Worm (Caenorhabditis elegans): ENCODE data around the gene abts-4.
A peak's percentile ranks its signal among the peaks of the same experiment; 100 is the strongest.

The abts-4 gene

ce11 chrX:6808640-6809039 lies 47.1 kb upstream of the abts-4 start (continued):
- peak; percentile 35 for TF ChIP-seq nhr-19 (GFP tag; conservative IDR thresholded peaks at IDR 0.05)
- TF ChIP-seq ets-5 (GFP tag; IDR thresholded peaks at IDR 0.05), result no peak
- no peak for TF ChIP-seq jun-1 (tag; optimal IDR thresholded peaks at IDR 0.05)
- no peak for TF ChIP-seq unc-86 (tag; optimal IDR thresholded peaks at IDR 0.05)
- TF ChIP-seq dsc-1 (tag; optimal IDR thresholded peaks at IDR 0.05), result no peak
- no peak for TF ChIP-seq ceh-88 (GFP tag; IDR thresholded peaks at IDR 0.05)
- TF ChIP-seq nhr-28 (tag; optimal IDR thresholded peaks at IDR 0.05), result no peak
- no peak for TF ChIP-seq ztf-11 (tag; optimal IDR thresholded peaks at IDR 0.05)
- no peak for TF ChIP-seq sox-4 (tag; optimal IDR thresholded peaks at IDR 0.05)
- peak; percentile 37 for TF ChIP-seq elt-2 (tag; optimal IDR thresholded peaks at IDR 0.05)
- TF ChIP-seq unc-130 (tag; optimal IDR thresholded peaks at IDR 0.05), result peak; percentile 49
- TF ChIP-seq efl-1 (optimal IDR thresholded peaks at IDR 0.05), result peak in 1 of 2 experiments; percentile 6
- peak in 1 of 2 experiments; percentile 94 for TF ChIP-seq efl-1 (GFP tag; optimal IDR thresholded peaks at IDR 0.05 in 1 of 2)
- no peak for TF ChIP-seq pax-3 (tag; optimal IDR thresholded peaks at IDR 0.05)
- no peak for TF ChIP-seq fkh-8 (tag; optimal IDR thresholded peaks at IDR 0.05)
- no peak for TF ChIP-seq fkh-10 (GFP tag; optimal IDR thresholded peaks at IDR 0.05)
- peak in 1 of 3 experiments; percentile 6 for TF ChIP-seq dpl-1 (GFP tag; optimal IDR thresholded peaks at IDR 0.05)
- TF ChIP-seq skn-1 (tag; optimal IDR thresholded peaks at IDR 0.05), result no peak
- TF ChIP-seq pag-3 (tag; optimal IDR thresholded peaks at IDR 0.05; ENCODE audit: borderline replicate concordance, insufficient read depth), result no peak
- TF ChIP-seq lin-13 (GFP tag; optimal IDR thresholded peaks at IDR 0.05), result no peak
- peak; percentile 47 for TF ChIP-seq ama-1 (optimal IDR thresholded peaks at IDR 0.05)
- no peak for TF ChIP-seq snpc-4 (tag; optimal IDR thresholded peaks at IDR 0.05)
- peak; percentile 67 for TF ChIP-seq mep-1 (tag; optimal IDR thresholded peaks at IDR 0.05)
- TF ChIP-seq C34B4.2 (tag; optimal IDR thresholded peaks at IDR 0.05), result no peak
- TF ChIP-seq F16B12.6 (tag; optimal IDR thresholded peaks at IDR 0.05), result no peak
- TF ChIP-seq pqm-1 (tag; optimal IDR thresholded peaks at IDR 0.05), result no peak
- TF ChIP-seq C04F5.9 (tag; optimal IDR thresholded peaks at IDR 0.05), result no peak
- peak; percentile 16 for TF ChIP-seq xbp-1 (tag; optimal IDR thresholded peaks at IDR 0.05)
- peak in 1 of 2 experiments; percentile 81 for TF ChIP-seq lin-35 (GFP tag; optimal IDR thresholded peaks at IDR 0.05)
- TF ChIP-seq isw-1 (GFP tag; IDR thresholded peaks at IDR 0.05), result no peak
- no peak for TF ChIP-seq unc-98 (GFP tag; IDR thresholded peaks at IDR 0.05)
- TF ChIP-seq lin-39 (tag; optimal IDR thresholded peaks at IDR 0.05), result no peak
- TF ChIP-seq nhr-47 (tag; optimal IDR thresholded peaks at IDR 0.05), result peak; percentile 9
- TF ChIP-seq nhr-20 (tag; optimal IDR thresholded peaks at IDR 0.05), result peak; percentile 77
- TF ChIP-seq lsy-2 (tag; optimal IDR thresholded peaks at IDR 0.05), result peak in 1 of 2 experiments; percentile 27
- no peak for TF ChIP-seq sptf-1 (tag; optimal IDR thresholded peaks at IDR 0.05)
- peak; percentile 36 for TF ChIP-seq C16A3.4 (tag; optimal IDR thresholded peaks at IDR 0.05)

ce11 chrX:6808239-6808638 lies 46.7 kb upstream of the abts-4 start:
- TF ChIP-seq nhr-76 (tag; optimal IDR thresholded peaks at IDR 0.05) (peak; percentile 8), lin-14 (GFP tag; optimal IDR thresholded peaks at IDR 0.05) (peak; percentile 63), pag-3 (tag; optimal IDR thresholded peaks at IDR 0.05; ENCODE audit: borderline replicate concordance, insufficient read depth) (peak; percentile 25), dpl-1 (GFP tag; optimal IDR thresholded peaks at IDR 0.05) (peak in 1 of 3 experiments; percentile 4), grh-1 (GFP tag; IDR thresholded peaks at IDR 0.05) (peak; percentile 84), lsy-2 (tag; optimal IDR thresholded peaks at IDR 0.05) (peak in 1 of 2 experiments; percentile 2), rnt-1 (tag; optimal IDR thresholded peaks at IDR 0.05) (peak; percentile 66), jun-1 (tag; optimal IDR thresholded peaks at IDR 0.05) (no peak), unc-62 (GFP tag; optimal IDR thresholded peaks at IDR 0.05) (no peak), blmp-1 (tag; optimal IDR thresholded peaks at IDR 0.05) (peak; percentile 93), egl-13 (tag; optimal IDR thresholded peaks at IDR 0.05) (no peak), nhr-85 (tag) (peak; percentile 83), efl-1 (optimal IDR thresholded peaks at IDR 0.05) (no peak), efl-1 (GFP tag; optimal IDR thresholded peaks at IDR 0.05 in 1 of 2) (peak in 1 of 2 experiments; percentile 9), ceh-82 (tag; optimal IDR thresholded peaks at IDR 0.05) (no peak)
